Fruit fly (Drosophila melanogaster) Kc167 (cell line): ENCODE results near the gene CG9117.

Source experiments
- Sin3A ChIP-seq: fragments of >200 bp; optimal IDR thresholded peaks from 2 replicates; lab custom pipeline; 2018; ENCODE audit warnings: missing external identifiers
- insv ChIP-seq: fragments of >200 bp; optimal IDR thresholded peaks from 3 replicates; lab custom pipeline; 2018; ENCODE audit warnings: missing external identifiers
- psq ChIP-seq: fragments of >200 bp; optimal IDR thresholded peaks from 2 replicates; lab custom pipeline; 2017; ENCODE audit warnings: missing external identifiers

DNA sequence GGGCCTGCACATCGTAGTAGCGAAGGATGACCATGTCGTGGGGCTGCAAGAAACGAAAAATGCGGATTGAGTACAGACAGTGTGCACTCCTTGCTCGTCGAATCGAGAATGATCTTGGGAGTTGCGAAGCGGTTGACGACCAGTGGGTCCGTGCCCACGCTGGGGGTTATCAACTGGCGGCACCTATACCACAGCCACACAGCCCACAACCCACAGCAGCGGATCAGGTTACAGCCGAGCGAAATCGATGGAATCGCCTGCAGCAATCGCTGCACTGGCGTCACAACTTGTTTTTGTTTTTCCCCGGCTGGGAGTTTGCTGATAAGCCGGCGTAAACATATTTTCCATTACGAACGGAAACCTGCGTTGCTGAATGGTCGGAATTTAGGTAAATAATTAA is 7.8 kb upstream of the CG9117 start:
- TF ChIP-seq psq (lab: Kevin White, UChicago) (no peak), insv (lab: Kevin White, UChicago) (no peak), Sin3A (lab: Kevin White, UChicago) (no peak)
